Worm (Caenorhabditis elegans) whole organism, L1 larva: ENCODE measurements around the gene cutl-3.
A peak's percentile ranks its signal among the peaks of the same experiment; 100 is the strongest.

Experiments
- C16A3.4 ChIP-seq: fragments of 150-350 bp; optimal IDR thresholded peaks from 2 replicates; lab custom pipeline; 2014; ENCODE audit warnings: missing biosample characterization, missing genetic modification characterization
- C34B4.2 ChIP-seq: sonication (generic microtip); optimal IDR thresholded peaks from 2 replicates; lab custom pipeline; 2017; ENCODE audit warnings: mild to moderate bottlenecking, missing genetic modification characterization, missing compliant biosample characterization
- F16B12.6 ChIP-seq: fragments of 150-350 bp; optimal IDR thresholded peaks from 2 replicates; lab custom pipeline; 2014; ENCODE audit warnings: missing biosample characterization, missing genetic modification characterization
- aha-1 ChIP-seq: fragments of 150-350 bp; optimal IDR thresholded peaks from 2 replicates; lab custom pipeline; 2014; ENCODE audit warnings: missing biosample characterization, missing genetic modification characterization
- blmp-1 ChIP-seq: fragments of 150-350 bp; optimal IDR thresholded peaks from 2 replicates; lab custom pipeline; 2014; ENCODE audit warnings: missing biosample characterization, missing genetic modification characterization
- ceh-88 ChIP-seq: fragments of 200-800 bp; sonication (Bioruptor generic); IDR thresholded peaks from 2 replicates; pipeline ENCODE4 v1.3.6; 2022; ENCODE audit warnings: missing genetic modification characterization, missing compliant biosample characterization
- dpl-1 ChIP-seq, 3 experiments: fragments of 150-350 bp in 2 of 3; sonication (generic microtip) in 1 of 3; optimal IDR thresholded peaks; 2 replicates each; lab custom pipeline; 2014 to 2017; ENCODE audit warnings: missing biosample characterization in 3 of 3, missing genetic modification characterization in 3 of 3, missing genetic modification reagents in 3 of 3
- dsc-1 ChIP-seq: sonication (generic microtip); optimal IDR thresholded peaks from 2 replicates; lab custom pipeline; 2016; ENCODE audit warnings: mild to moderate bottlenecking, missing genetic modification characterization, missing compliant biosample characterization
- egl-13 ChIP-seq: sonication (generic microtip); optimal IDR thresholded peaks from 2 replicates; lab custom pipeline; 2016; ENCODE audit warnings: missing genotype, missing genetic modification reagents, missing genetic modification characterization, missing compliant biosample characterization
- elt-2 ChIP-seq: sonication (generic microtip); optimal IDR thresholded peaks from 2 replicates; lab custom pipeline; 2016; ENCODE audit warnings: missing genetic modification characterization, mild to moderate bottlenecking, inconsistent platforms, missing compliant biosample characterization, missing genetic modification reagents
- elt-3 ChIP-seq, 6 experiments: fragments of 150-350 bp in 1 of 6; sonication (generic microtip); optimal IDR thresholded peaks; 2 replicates each; lab custom pipeline; 2017 to 2018; ENCODE audit warnings: missing biosample characterization in 6 of 6, missing genetic modification characterization in 6 of 6, inconsistent platforms in 1 of 6
- ets-5 ChIP-seq: fragments of 200-800 bp; sonication (Bioruptor generic); IDR thresholded peaks from 2 replicates; pipeline ENCODE4 v1.3.6; 2022; ENCODE audit warnings: missing genetic modification characterization, missing compliant biosample characterization
- fkh-10 ChIP-seq: sonication (generic microtip); optimal IDR thresholded peaks from 2 replicates; lab custom pipeline; 2017; ENCODE audit warnings: missing biosample characterization, missing genetic modification reagents, missing genetic modification characterization
- fkh-8 ChIP-seq: sonication (generic microtip); optimal IDR thresholded peaks from 2 replicates; lab custom pipeline; 2016; ENCODE audit warnings: mild to moderate bottlenecking, missing genetic modification characterization, missing compliant biosample characterization
- grh-1 ChIP-seq: fragments of 200-800 bp; sonication (Bioruptor generic); IDR thresholded peaks from 2 replicates; pipeline ENCODE4 v1.3.6; 2022; ENCODE audit warnings: missing genetic modification reagents, missing genetic modification characterization, missing compliant biosample characterization
- irx-1 ChIP-seq: sonication (generic microtip); optimal IDR thresholded peaks from 2 replicates; lab custom pipeline; 2016; ENCODE audit warnings: missing genetic modification characterization, missing compliant biosample characterization
- jun-1 ChIP-seq: fragments of 150-350 bp; optimal IDR thresholded peaks from 2 replicates; lab custom pipeline; 2014; ENCODE audit warnings: missing biosample characterization, missing genetic modification reagents, missing genetic modification characterization
- lin-14 ChIP-seq: fragments of 200-800 bp; sonication (Bioruptor generic); optimal IDR thresholded peaks from 2 replicates; lab custom pipeline; 2018; ENCODE audit warnings: mild to moderate bottlenecking, missing genetic modification characterization, moderate library complexity, missing compliant biosample characterization
- lin-15B ChIP-seq: fragments of 150-350 bp; sonication (generic microtip); optimal IDR thresholded peaks from 3 replicates; lab custom pipeline; 2014; ENCODE audit warnings: missing biosample characterization, missing genetic modification characterization
- lin-35 ChIP-seq, 2 experiments: fragments of 150-350 bp; optimal IDR thresholded peaks; 2 replicates each; lab custom pipeline; 2014; ENCODE audit warnings: missing biosample characterization in 2 of 2, missing genetic modification characterization in 2 of 2, missing genetic modification reagents in 2 of 2
- lsy-2 ChIP-seq, 2 experiments: fragments of 150-350 bp; optimal IDR thresholded peaks; 2 replicates each; lab custom pipeline; 2014; ENCODE audit warnings: missing biosample characterization in 2 of 2, missing genetic modification characterization in 2 of 2
- mdl-1 ChIP-seq, 2 experiments: fragments of 150-350 bp; optimal IDR thresholded peaks; 2 replicates each; lab custom pipeline; 2014 to 2017; ENCODE audit warnings: missing biosample characterization in 2 of 2, missing genetic modification characterization in 2 of 2, inconsistent platforms in 1 of 2
- nhr-11 ChIP-seq: fragments of 150-350 bp; optimal IDR thresholded peaks from 2 replicates; lab custom pipeline; 2014; ENCODE audit warnings: missing biosample characterization, missing genetic modification characterization
- nhr-12 ChIP-seq: sonication (generic microtip); optimal IDR thresholded peaks from 2 replicates; lab custom pipeline; 2017; ENCODE audit warnings: missing biosample characterization, missing genetic modification characterization
- nhr-19 ChIP-seq: fragments of 200-800 bp; sonication (Bioruptor generic); conservative IDR thresholded peaks from 2 replicates; pipeline ENCODE4 v1.3.6; 2022; ENCODE audit warnings: missing genetic modification characterization, missing compliant biosample characterization
- nhr-20 ChIP-seq: sonication (generic microtip); optimal IDR thresholded peaks from 2 replicates; lab custom pipeline; 2016; ENCODE audit warnings: mild to moderate bottlenecking, missing genetic modification characterization, missing compliant biosample characterization
- nhr-237 ChIP-seq: fragments of 150-350 bp; optimal IDR thresholded peaks from 2 replicates; lab custom pipeline; 2014; ENCODE audit warnings: missing biosample characterization, missing genetic modification characterization
- nhr-28 ChIP-seq: fragments of 150-350 bp; optimal IDR thresholded peaks from 2 replicates; lab custom pipeline; 2014; ENCODE audit warnings: missing biosample characterization, missing genetic modification characterization
- nhr-47 ChIP-seq: sonication (generic microtip); optimal IDR thresholded peaks from 2 replicates; lab custom pipeline; 2016; ENCODE audit warnings: mild to moderate bottlenecking, missing genetic modification characterization, moderate library complexity, missing compliant biosample characterization
- nhr-71 ChIP-seq: sonication (generic microtip); optimal IDR thresholded peaks from 2 replicates; lab custom pipeline; 2016; ENCODE audit warnings: mild to moderate bottlenecking, missing genetic modification characterization, moderate library complexity, missing compliant biosample characterization
- nhr-84 ChIP-seq: sonication (generic microtip); optimal IDR thresholded peaks from 2 replicates; lab custom pipeline; 2017; ENCODE audit warnings: missing biosample characterization, missing genetic modification characterization
- nhr-85 ChIP-seq: sonication (generic microtip); peaks from one replicate; lab custom pipeline; 2016; ENCODE audit warnings: missing genetic modification characterization, inconsistent platforms, missing compliant biosample characterization
- nhr-90 ChIP-seq: sonication (generic microtip); optimal IDR thresholded peaks from 2 replicates; lab custom pipeline; 2016; ENCODE audit warnings: mild to moderate bottlenecking, missing genetic modification characterization, missing compliant biosample characterization; ENCODE audit not compliant: poor library complexity
- pag-3 ChIP-seq: sonication (generic microtip); optimal IDR thresholded peaks from 2 replicates; lab custom pipeline; 2017; ENCODE audit warnings: missing genetic modification characterization, mild to moderate bottlenecking, missing compliant biosample characterization, antibody characterized with exemption, borderline replicate concordance; ENCODE audit not compliant: insufficient read depth
- pax-3 ChIP-seq: fragments of 200-800 bp; sonication (Bioruptor generic); optimal IDR thresholded peaks from 2 replicates; lab custom pipeline; 2018; ENCODE audit warnings: mild to moderate bottlenecking, missing genetic modification characterization, moderate library complexity, missing compliant biosample characterization
- pqm-1 ChIP-seq: sonication (generic microtip); optimal IDR thresholded peaks from 3 replicates; lab custom pipeline; 2017; ENCODE audit warnings: missing biosample characterization, missing genetic modification characterization
- rnt-1 ChIP-seq: sonication (generic microtip); optimal IDR thresholded peaks from 2 replicates; lab custom pipeline; 2016; ENCODE audit warnings: mild to moderate bottlenecking, missing genetic modification characterization, moderate library complexity, missing compliant biosample characterization
- skn-1 ChIP-seq: fragments of 150-350 bp; optimal IDR thresholded peaks from 2 replicates; lab custom pipeline; 2014; ENCODE audit warnings: missing biosample characterization, missing genetic modification characterization
- snpc-4 ChIP-seq: fragments of 150-350 bp; optimal IDR thresholded peaks from 2 replicates; lab custom pipeline; 2014; ENCODE audit warnings: missing biosample characterization, missing genetic modification characterization
- sup-37 ChIP-seq: fragments of 200-800 bp; sonication (Bioruptor generic); optimal IDR thresholded peaks from 2 replicates; lab custom pipeline; 2018; ENCODE audit warnings: mild to moderate bottlenecking, missing genetic modification characterization, missing compliant biosample characterization
- swsn-7 ChIP-seq: sonication (generic microtip); optimal IDR thresholded peaks from 2 replicates; lab custom pipeline; 2016; ENCODE audit warnings: missing genetic modification characterization, missing compliant biosample characterization
- tlp-1 ChIP-seq: fragments of 150-350 bp; optimal IDR thresholded peaks from 2 replicates; lab custom pipeline; 2014; ENCODE audit warnings: missing biosample characterization, missing genetic modification characterization
- unc-62 ChIP-seq: fragments of 150-350 bp; optimal IDR thresholded peaks from 2 replicates; lab custom pipeline; 2014; ENCODE audit warnings: missing biosample characterization, missing genetic modification reagents, missing genetic modification characterization
- xbp-1 ChIP-seq: sonication (generic microtip); optimal IDR thresholded peaks from 2 replicates; lab custom pipeline; 2016; ENCODE audit warnings: missing genetic modification characterization, missing compliant biosample characterization
- zag-1 ChIP-seq: fragments of 150-350 bp; optimal IDR thresholded peaks from 2 replicates; lab custom pipeline; 2014; ENCODE audit warnings: missing biosample characterization, missing genetic modification characterization
- ztf-11 ChIP-seq, 2 experiments: sonication (generic microtip); optimal IDR thresholded peaks; 2 replicates each; lab custom pipeline; 2016 to 2017; ENCODE audit warnings: missing genetic modification characterization in 2 of 2, missing biosample characterization in 1 of 2, missing compliant biosample characterization in 1 of 2

Gene cutl-3

DNA sequence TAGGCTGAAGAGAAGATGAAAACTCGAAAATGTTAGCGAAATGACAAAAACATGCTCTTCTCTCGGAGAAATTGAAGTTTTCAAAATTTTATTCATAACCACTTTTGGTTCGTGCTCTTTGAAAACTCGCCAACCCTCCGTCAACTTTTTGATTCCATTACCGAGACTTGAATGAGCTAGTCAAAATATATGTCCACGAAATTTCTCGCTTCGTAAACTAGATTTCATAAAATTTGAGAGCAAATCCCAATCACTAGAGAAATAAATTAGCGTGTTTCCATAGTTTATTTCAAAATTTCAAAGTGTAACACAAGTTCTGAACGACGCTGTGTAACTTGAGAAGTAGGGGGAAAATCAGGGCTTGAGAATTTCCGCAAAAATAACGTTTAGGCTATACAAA lies 5.3 kb downstream of the cutl-3 start:
- no peak for TF ChIP-seq pag-3 (tag; lab: Kevin White, UChicago)
- peak; percentile 8 for TF ChIP-seq fkh-10 (GFP tag; lab: Kevin White, UChicago)
- TF ChIP-seq fkh-8, result no peak
- TF ChIP-seq nhr-85 (tag; lab: Kevin White, UChicago), result peak; percentile 14
- no peak for TF ChIP-seq elt-2

DNA sequence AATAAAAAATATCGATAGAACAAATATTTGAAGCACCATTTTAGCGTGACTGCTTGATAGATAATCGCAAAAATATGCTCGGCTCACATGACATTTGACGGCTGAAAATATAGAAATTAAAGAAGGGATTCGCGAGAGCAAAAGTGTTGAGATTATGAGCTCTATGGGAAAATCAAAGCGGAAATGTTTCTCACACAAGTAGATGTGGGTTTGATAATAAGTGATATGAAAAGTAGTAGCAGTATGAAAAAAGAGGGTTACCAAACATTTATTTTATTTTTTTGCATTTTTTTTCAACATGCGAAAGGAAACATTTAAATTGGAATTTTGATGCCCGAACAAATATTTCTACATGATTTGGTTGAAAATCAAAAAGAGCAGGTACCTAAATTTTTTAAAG lies 7.7 kb downstream of the cutl-3 start, which contains the start of gene iglr-1:
Gene iglr-1, minus strand, starts transcription at position 101 of the 400 bp plus-strand sequence.
- TF ChIP-seq lin-35 (GFP tag; optimal IDR thresholded peaks at IDR 0.05; lab: Kevin White, UChicago) (no peak), C34B4.2 (no peak), nhr-47 (no peak), lsy-2 (tag; optimal IDR thresholded peaks at IDR 0.05; lab: Kevin White, UChicago) (no peak), blmp-1 (tag; lab: Kevin White, UChicago) (no peak), elt-3 (tag; optimal IDR thresholded peaks at IDR 0.05; lab: Kevin White, UChicago) (no peak), mdl-1 (tag; optimal IDR thresholded peaks at IDR 0.05; lab: Kevin White, UChicago) (no peak), rnt-1 (tag; lab: Kevin White, UChicago) (no peak), nhr-90 (tag; lab: Kevin White, UChicago) (no peak), skn-1 (tag; lab: Kevin White, UChicago) (no peak)

DNA sequence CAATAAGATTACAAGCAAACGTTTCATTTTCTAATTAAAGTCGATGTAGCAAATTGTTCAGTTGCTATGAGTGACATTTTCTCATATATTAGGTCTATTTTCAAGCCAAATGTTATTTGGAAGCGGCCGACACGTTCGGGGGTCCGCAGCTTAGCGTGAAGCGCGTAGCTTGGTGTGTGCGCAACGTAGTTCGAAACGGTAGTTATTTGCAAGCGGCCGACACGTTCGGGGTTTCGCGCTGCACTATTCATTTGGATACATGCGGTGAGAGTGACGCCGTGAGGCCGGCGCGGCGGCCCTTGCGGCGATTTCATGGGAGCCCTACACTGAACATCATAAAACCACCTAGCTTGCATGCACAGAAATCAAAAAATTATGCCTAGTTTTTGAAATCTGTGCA lies 10.8 kb downstream of the cutl-3 start:
- peak; percentile 26 for TF ChIP-seq nhr-85 (tag; lab: Kevin White, UChicago)
- peak; percentile 17 for TF ChIP-seq rnt-1 (tag; lab: Kevin White, UChicago)
- no peak for TF ChIP-seq aha-1 (tag; lab: Kevin White, UChicago)
- peak; percentile 83 for TF ChIP-seq snpc-4 (tag; lab: Kevin White, UChicago)
- TF ChIP-seq, all 84 proteins: peak for 3

DNA sequence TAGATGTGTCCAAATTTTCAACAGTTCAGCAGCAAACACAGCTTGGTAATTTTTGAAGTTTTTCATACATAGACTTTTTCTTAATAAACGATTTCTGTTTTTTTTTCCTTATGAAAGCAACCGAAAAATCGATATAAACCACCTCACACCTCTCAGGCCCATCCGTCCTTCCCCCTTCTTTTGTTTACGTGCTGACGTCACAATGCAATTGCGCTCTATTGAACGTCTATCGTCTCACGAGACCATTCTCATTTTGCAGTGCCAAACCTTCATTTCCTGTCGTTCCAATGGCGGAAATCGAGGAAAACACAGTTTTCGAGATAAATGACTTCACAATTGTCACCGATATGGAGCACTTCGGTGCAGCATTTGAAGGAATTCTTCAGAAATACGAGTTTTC lies 15.7 kb downstream of the cutl-3 start, which contains the start of gene rbg-1:
Gene rbg-1, plus strand, starts transcription at position 260 of the 400 bp plus-strand sequence.
- TF ChIP-seq zag-1 (tag; lab: Kevin White, UChicago), result no peak
- no peak for TF ChIP-seq nhr-11 (tag; lab: Kevin White, UChicago)
- peak; percentile 70 for TF ChIP-seq swsn-7 (tag; lab: Kevin White, UChicago)
- no peak for TF ChIP-seq ztf-11 (tag; optimal IDR thresholded peaks at IDR 0.05; lab: Kevin White, UChicago)
- no peak for TF ChIP-seq nhr-28 (tag; lab: Kevin White, UChicago)
- peak; percentile 91 for TF ChIP-seq lin-14 (GFP tag; lab: Kevin White, UChicago)
- TF ChIP-seq jun-1, result peak; percentile 20
- peak; percentile 60 to 68 for TF ChIP-seq lsy-2 (tag; optimal IDR thresholded peaks at IDR 0.05; lab: Kevin White, UChicago)
- no peak for TF ChIP-seq aha-1 (tag; lab: Kevin White, UChicago)
- TF ChIP-seq nhr-20 (tag; lab: Kevin White, UChicago), result peak; percentile 78
- TF ChIP-seq nhr-71 (tag; lab: Kevin White, UChicago), result peak; percentile 84
- no peak for TF ChIP-seq tlp-1
- TF ChIP-seq sup-37 (GFP tag; lab: Kevin White, UChicago), result no peak
- no peak for TF ChIP-seq unc-62 (GFP tag; lab: Kevin White, UChicago)
- TF ChIP-seq irx-1, result no peak
- TF ChIP-seq grh-1 (GFP tag; lab: Robert Waterston, UW), result no peak
- TF ChIP-seq nhr-84 (tag; lab: Kevin White, UChicago), result no peak
- TF ChIP-seq nhr-12 (tag; lab: Kevin White, UChicago), result no peak
- no peak for TF ChIP-seq pqm-1 (tag; lab: Kevin White, UChicago)
- TF ChIP-seq C34B4.2, result no peak
- no peak for TF ChIP-seq pag-3 (tag; lab: Kevin White, UChicago)
- no peak for TF ChIP-seq pax-3
- peak; percentile 60 for TF ChIP-seq nhr-19 (GFP tag; lab: Robert Waterston, UW)
- peak; percentile 49 for TF ChIP-seq nhr-90 (tag; lab: Kevin White, UChicago)
- peak; percentile 60 for TF ChIP-seq lin-15B (tag; lab: Kevin White, UChicago)
- TF ChIP-seq dsc-1 (tag; lab: Kevin White, UChicago), result peak; percentile 14
- peak; percentile 48 to 62 (median 57) for TF ChIP-seq dpl-1 (GFP tag; optimal IDR thresholded peaks at IDR 0.05; lab: Kevin White, UChicago)
- TF ChIP-seq C16A3.4 (tag; lab: Kevin White, UChicago), result peak; percentile 79
- no peak for TF ChIP-seq nhr-237 (tag; lab: Kevin White, UChicago)
- TF ChIP-seq F16B12.6 (tag; lab: Kevin White, UChicago), result no peak
- TF ChIP-seq ceh-88 (GFP tag; lab: Robert Waterston, UW), result no peak
- peak; percentile 89 for TF ChIP-seq nhr-85 (tag; lab: Kevin White, UChicago)
- TF ChIP-seq xbp-1 (tag; lab: Kevin White, UChicago), result peak; percentile 84
- no peak for TF ChIP-seq ets-5
- no peak for TF ChIP-seq egl-13 (tag; lab: Kevin White, UChicago)
